Fruit fly (Drosophila melanogaster) whole organism: ENCODE measurements around the gene rno.

ENCODE experiments used
- CG8478 ChIP-seq: fragments of >200 bp; optimal IDR thresholded peaks from 2 replicates; lab custom pipeline; 2018; ENCODE audit warnings: inconsistent platforms
- Dll ChIP-seq: fragments of >200 bp; optimal IDR thresholded peaks from 2 replicates; lab custom pipeline; 2017
- EcR ChIP-seq, 2 experiments: fragments of >200 bp; optimal IDR thresholded peaks; 2 replicates each; lab custom pipeline; 2017; ENCODE audit warnings: missing biosample characterization in 2 of 2, missing genetic modification characterization in 2 of 2, missing genetic modification reagents in 2 of 2
- pan ChIP-seq: fragments of >200 bp; optimal IDR thresholded peaks from 2 replicates; lab custom pipeline; 2017
- psq ChIP-seq: fragments of >200 bp; optimal IDR thresholded peaks from 2 replicates; lab custom pipeline; 2017
- usp ChIP-seq: fragments of >200 bp; optimal IDR thresholded peaks from 2 replicates; lab custom pipeline; 2017; ENCODE audit warnings: missing biosample characterization, missing genetic modification characterization, mixed read lengths

rno gene

DNA sequence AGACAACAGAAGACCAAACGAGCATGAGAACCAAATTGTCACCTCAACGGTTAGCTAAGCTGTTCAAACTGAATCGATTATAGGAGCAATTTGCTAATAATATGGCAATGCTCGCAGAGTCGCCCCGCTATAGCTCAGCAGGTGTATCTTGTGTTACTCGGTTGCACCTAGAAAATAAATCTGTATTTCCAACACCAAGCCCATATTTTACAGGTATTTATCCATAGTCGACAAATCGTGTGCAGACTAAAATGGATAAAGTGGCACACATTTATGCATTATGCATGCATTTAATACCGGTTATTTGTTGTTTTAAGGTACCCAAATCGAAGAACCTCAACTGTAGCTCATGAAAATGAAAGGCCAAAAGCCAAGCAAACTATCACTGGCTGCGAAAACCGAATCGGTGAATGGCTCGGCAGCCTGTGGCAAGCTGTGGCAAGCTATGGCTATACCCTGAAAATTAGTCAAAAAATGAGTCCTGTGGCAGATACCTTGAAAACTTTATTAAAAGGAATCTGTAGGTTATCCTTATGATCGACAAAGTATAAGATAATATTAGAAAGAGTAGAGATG lies 20.6 kb downstream of the rno start, which contains the start of gene Vdup1:
Gene Vdup1, minus strand, starts transcription at position 51 of the 576 bp plus-strand sequence.
- no peak for TF ChIP-seq EcR (GFP tag; optimal IDR thresholded peaks at IDR 0.05; lab: Kevin White, UChicago)

DNA sequence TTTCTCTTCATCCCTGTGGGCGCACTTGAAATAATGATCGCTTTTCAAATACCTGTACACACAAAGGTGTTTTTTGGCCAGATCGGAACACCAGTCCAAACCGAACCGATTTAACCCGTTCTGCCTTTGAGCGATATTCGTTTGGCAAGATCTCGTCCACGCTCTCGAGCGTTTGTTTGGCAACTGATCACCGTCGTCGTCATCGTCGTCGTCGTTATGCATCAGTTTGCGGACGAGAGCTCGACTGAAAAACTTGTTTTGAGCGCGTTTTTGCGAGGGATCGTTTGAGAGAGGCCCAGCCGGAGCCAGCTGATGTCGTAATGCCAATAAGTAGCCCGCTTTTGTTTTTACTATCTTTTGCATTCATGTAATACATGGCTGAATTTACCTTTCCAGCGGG lies 21.1 kb downstream of the rno start:
- no peak for TF ChIP-seq EcR (GFP tag; optimal IDR thresholded peaks at IDR 0.05; lab: Kevin White, UChicago)
- TF ChIP-seq psq (lab: Kevin White, UChicago): no peak
- no peak for TF ChIP-seq usp
- TF ChIP-seq Dll: no peak
- TF ChIP-seq pan (lab: Kevin White, UChicago): no peak
- TF ChIP-seq CG8478 (lab: Kevin White, UChicago): no peak

DNA sequence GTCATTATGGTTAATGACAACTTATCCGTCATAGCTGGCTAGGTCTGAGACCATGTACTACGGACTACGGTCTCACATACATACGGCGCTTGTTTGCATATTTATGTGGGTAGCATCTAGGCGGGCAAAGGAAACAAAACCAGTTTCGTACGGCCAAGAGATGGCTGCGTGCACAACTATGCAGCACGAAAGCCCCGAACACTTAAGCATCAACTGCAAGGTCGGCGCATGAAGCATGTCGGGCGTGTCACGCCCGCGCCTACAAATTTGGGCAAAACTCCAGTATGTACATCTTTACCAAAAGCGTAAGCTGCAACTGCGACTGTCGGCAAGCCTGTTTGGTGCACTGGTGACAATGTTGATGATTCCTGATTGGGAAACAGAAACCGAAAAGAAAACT lies 21.6 kb downstream of the rno start:
- TF ChIP-seq usp (no peak), Dll (no peak), EcR (GFP tag; optimal IDR thresholded peaks at IDR 0.05; lab: Kevin White, UChicago) (no peak), pan (lab: Kevin White, UChicago) (no peak), CG8478 (lab: Kevin White, UChicago) (no peak), psq (lab: Kevin White, UChicago) (no peak)

DNA sequence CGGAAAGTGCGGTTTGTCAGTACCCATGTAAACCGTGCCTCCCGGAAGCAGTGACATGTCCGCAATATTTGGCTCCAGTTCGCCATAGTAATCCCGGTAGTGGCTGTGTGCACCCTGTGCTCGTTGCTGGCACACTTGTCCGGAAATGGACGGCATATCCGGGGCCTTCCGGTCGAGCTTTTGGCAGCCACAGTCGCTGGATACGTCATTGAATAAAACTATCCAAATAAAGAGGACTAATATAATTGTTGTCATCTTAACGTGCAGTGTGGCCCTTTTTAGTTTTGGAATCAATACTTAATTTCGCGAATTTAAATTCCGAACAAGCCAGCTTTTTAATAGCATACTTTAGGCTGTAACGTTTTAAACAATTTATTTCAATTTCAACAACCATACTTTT lies 23.6 kb downstream of the rno start, which contains the start of gene CG7049:
Gene CG7049, minus strand, starts transcription at position 280 of the 400 bp plus-strand sequence.
- TF ChIP-seq CG8478 (lab: Kevin White, UChicago) (no peak), pan (lab: Kevin White, UChicago) (no peak), Dll (no peak), psq (lab: Kevin White, UChicago) (no peak), EcR (GFP tag; optimal IDR thresholded peaks at IDR 0.05; lab: Kevin White, UChicago) (no peak), usp (no peak)

DNA sequence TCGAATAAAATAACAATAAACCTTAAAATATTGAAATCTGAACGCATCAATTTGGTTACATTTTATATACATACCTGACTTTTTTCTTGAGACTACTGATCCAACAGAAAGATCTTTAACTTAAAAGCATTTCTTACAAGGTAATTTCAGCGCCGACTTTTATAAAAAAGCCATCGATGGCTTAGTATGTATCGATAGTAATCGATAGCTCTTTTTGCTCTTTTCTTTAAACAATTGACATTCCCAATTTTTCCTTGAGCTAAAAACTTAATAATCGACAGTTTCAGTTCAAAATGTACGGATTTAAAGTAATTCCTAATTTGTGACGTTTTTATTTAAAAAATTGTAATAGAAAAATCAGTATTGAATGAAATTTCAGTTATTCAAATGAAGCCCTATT lies 25.1 kb downstream of the rno start:
- TF ChIP-seq pan (lab: Kevin White, UChicago): no peak
- TF ChIP-seq psq (lab: Kevin White, UChicago): no peak
- TF ChIP-seq usp: no peak
- TF ChIP-seq CG8478 (lab: Kevin White, UChicago): no peak
- TF ChIP-seq EcR (GFP tag; optimal IDR thresholded peaks at IDR 0.05; lab: Kevin White, UChicago): no peak
- no peak for TF ChIP-seq Dll

DNA sequence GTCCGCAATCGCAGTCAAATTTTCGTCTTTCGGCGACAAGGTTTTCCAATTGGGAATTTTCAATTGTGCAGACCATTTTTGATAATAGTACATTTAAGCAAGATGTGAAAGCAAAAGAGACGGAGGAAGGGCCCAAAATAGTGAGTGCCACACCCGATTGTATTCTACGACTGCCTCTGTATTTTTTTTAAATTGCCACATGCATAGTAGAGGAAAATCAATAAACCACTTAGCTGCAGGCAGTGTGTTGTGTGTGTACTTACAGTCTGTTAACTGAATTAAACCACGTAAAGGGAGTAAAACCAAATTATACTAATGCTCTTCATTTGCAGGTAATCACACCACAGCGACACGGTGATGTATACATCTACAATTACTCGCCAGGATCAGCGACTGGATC lies 27.8 kb downstream of the rno start:
- TF ChIP-seq EcR (GFP tag; optimal IDR thresholded peaks at IDR 0.05; lab: Kevin White, UChicago) (no peak), Dll (no peak), pan (lab: Kevin White, UChicago) (no peak), CG8478 (lab: Kevin White, UChicago) (no peak), usp (no peak), psq (lab: Kevin White, UChicago) (no peak)

DNA sequence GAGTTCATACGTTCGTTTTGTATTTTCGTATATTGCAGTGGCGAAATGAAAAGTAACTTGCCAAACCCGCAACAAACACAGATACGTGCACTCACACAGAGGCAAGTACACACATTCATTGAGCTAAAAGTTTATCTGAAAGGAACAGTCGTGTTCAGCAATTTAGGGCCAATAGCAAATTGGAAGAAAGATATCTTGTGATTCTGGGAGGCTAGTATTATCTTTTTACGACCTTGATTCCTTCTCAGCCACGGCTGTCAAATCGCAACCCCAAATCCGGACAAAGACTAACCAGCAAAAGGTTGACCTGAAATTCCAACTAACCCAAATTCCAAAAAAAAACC lies 32.8 kb downstream of the rno start:
- TF ChIP-seq Dll: no peak
- no peak for TF ChIP-seq usp
- TF ChIP-seq psq (lab: Kevin White, UChicago): no peak
- no peak for TF ChIP-seq pan (lab: Kevin White, UChicago)
- TF ChIP-seq CG8478 (lab: Kevin White, UChicago): no peak
- TF ChIP-seq EcR (GFP tag; optimal IDR thresholded peaks at IDR 0.05; lab: Kevin White, UChicago): no peak

DNA sequence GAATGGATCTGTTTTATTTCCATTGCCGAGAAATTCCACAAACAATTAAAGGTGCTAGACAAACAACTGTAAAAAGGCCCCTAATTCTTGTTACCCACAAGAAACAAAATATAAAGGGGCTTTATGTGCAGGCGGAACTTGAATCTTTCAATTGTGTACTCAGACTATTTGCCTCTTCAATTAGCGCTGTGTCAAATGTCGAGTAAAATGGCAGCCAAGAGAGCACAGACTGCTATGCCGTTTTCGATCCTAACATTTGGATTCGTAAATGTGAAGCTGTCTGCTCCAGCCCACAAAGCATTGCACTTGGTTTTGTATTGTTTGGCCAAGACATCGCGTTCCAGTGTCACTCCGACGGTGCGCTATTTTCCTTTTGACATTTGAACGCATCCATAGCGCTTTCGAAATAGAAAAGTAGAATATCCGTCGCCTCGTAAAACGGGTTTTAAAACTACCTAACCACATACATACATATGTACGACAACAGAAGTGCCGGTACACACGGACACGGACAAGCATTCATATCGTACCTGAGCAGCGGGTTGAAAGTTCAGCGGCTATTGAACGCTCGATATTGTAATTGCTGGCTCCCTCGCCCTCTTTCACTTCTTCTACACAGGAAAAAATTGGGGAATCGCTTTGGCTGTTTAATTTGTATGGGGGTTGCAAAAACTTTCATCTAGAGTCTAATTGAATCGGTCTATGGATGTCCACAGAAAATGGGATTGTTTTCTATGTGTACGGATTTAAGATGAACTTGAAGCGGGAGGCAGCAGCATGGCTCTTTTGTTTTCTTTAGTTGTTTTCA lies 33.4 kb downstream of the rno start:
- TF ChIP-seq psq (lab: Kevin White, UChicago): no peak
- TF ChIP-seq Dll: no peak
- TF ChIP-seq usp: no peak
- no peak for TF ChIP-seq pan (lab: Kevin White, UChicago)
- no peak for TF ChIP-seq EcR (GFP tag; optimal IDR thresholded peaks at IDR 0.05; lab: Kevin White, UChicago)
- TF ChIP-seq CG8478 (lab: Kevin White, UChicago): no peak

DNA sequence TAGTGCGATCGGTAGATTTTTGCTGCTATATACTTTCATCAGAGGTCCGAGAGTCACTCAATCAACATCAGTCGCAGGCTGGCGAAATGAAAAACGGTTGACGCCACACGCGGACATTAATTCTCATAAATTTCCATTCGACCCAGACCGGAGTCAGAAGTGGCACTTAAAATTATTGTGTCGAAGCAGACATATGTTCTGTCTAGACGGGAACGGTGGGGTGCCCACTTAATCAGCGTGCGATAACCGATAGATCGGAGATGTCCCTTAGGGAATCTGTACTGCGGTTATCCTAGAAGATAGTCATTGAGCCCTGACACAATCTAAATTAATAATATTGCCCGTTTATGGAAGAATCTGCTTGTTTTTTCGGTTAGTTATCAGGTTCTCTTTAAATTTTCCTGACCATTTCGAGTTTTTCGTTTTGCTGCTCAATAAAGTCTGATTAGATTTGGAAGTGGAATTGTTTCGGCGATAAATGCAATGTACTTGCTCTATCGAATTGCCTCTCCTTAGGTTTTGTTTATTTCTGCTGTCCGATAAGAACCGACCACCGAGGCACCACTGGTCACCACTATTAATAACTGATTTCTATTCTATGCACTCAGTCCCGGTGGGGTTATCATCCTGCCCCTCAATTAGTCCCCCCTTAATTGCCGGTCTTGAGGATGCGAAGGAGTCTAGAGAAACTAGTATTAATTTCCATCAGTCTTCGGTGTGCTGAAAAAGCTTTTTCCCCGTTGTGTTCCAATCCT lies 37.6 kb downstream of the rno start:
- TF ChIP-seq CG8478 (lab: Kevin White, UChicago) (no peak), usp (no peak), EcR (GFP tag; optimal IDR thresholded peaks at IDR 0.05; lab: Kevin White, UChicago) (no peak), pan (lab: Kevin White, UChicago) (no peak), Dll (no peak), psq (lab: Kevin White, UChicago) (no peak)

DNA sequence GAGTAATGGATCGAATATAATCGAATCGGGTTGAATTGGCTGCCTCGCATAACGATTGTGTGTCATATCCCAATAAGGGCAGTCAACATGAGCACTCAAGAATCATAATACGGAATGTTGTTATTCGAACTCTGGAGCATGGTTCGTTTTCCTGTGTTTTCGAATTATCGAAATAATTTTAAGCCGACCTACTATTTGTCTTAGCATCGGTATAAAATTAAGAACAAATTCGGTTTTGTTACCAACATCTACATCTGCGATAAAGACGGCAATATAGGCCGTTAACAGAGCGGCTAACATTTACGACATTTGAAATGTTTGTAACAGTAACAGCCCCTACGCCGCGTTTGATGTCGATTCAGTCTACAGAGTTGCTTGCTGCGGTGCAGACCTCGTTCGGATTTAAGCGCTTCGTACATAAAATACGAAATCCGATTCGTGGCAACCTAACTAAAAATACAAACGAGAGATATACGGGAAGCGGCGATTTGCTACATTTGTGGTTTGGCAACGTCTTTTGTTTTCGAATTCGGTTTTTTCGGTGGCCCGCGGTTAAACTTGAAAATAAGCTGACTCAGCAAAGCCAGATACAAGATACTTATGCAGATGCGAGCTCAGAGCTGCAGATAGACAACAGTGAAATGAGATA lies 39.0 kb downstream of the rno start:
- TF ChIP-seq usp: no peak
- TF ChIP-seq psq (lab: Kevin White, UChicago): no peak
- TF ChIP-seq CG8478 (lab: Kevin White, UChicago): no peak
- no peak for TF ChIP-seq pan (lab: Kevin White, UChicago)
- TF ChIP-seq EcR (GFP tag; optimal IDR thresholded peaks at IDR 0.05; lab: Kevin White, UChicago): no peak
- no peak for TF ChIP-seq Dll

DNA sequence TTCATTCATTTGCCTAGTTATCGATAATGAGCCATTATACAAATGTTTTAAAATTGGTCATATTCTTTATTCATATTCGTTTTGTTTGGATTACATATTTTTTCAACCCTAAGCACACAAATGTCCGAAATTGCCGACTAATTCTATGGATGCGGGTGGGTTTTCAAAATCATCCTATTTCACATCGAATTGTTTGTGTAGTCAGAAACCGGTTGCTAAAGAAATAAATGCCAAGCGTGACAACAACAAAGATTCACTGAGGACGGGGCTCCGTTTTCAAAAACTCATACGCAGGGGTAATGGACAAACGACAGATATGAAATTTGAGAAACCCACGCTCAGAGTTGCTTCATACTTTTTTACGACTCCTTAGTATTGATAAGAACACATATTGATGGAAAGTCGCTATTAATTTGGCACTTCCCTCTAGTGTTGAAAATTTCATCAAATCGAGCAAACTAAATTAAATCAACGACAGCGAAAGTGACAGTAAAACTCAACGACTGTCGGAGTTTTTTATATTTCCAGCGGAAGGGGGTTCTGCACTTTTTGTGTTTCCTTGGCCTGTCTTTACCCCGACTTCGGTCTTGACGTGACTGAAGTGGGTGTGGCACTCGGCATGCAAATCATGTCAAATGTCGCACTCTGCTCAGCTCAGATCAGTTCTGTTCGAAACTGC lies 40.0 kb downstream of the rno start:
- no peak for TF ChIP-seq psq (lab: Kevin White, UChicago)
- TF ChIP-seq CG8478 (lab: Kevin White, UChicago): no peak
- TF ChIP-seq Dll: no peak
- no peak for TF ChIP-seq usp
- no peak for TF ChIP-seq EcR (GFP tag; optimal IDR thresholded peaks at IDR 0.05; lab: Kevin White, UChicago)
- TF ChIP-seq pan (lab: Kevin White, UChicago): no peak
